Worm (Caenorhabditis elegans) whole organism, L4 larva: Measurements from ENCODE around the gene cdd-2.

Experiments used
- D1046.2 ChIP-seq: fragments of 200-800 bp; sonication (Bioruptor generic); IDR thresholded peaks from 2 replicates; pipeline ENCODE4 v1.3.6; 2022; ENCODE audit warnings: missing genetic modification characterization, missing compliant biosample characterization
- F44E2.7 ChIP-seq: fragments of 200-800 bp; sonication (Bioruptor generic); IDR thresholded peaks from 2 replicates; pipeline ENCODE4 v2.1.2; 2022; ENCODE audit warnings: missing genetic modification characterization, missing compliant biosample characterization
- F49E8.2 ChIP-seq: sonication (generic microtip); optimal IDR thresholded peaks from 2 replicates; lab custom pipeline; 2016; ENCODE audit warnings: missing compliant biosample characterization, mild to moderate bottlenecking, missing genetic modification characterization, borderline replicate concordance
- R02D3.7 ChIP-seq: fragments of 150-350 bp; sonication (generic microtip); optimal IDR thresholded peaks from 3 replicates; lab custom pipeline; 2014; ENCODE audit warnings: missing biosample characterization, missing genetic modification characterization
- T20F7.1 ChIP-seq: fragments of 200-800 bp; sonication (Bioruptor generic); optimal IDR thresholded peaks from 2 replicates; lab custom pipeline; 2018; ENCODE audit warnings: mild to moderate bottlenecking, missing genetic modification characterization, missing compliant biosample characterization
- Y105C5A.15 ChIP-seq: fragments of 200-800 bp; sonication (Bioruptor generic); IDR thresholded peaks from 2 replicates; pipeline ENCODE4 v1.3.6; 2022; ENCODE audit warnings: missing genetic modification characterization, missing compliant biosample characterization
- Y48G9A.11 ChIP-seq: fragments of 200-800 bp; sonication (Bioruptor generic); IDR thresholded peaks from 2 replicates; pipeline ENCODE4 v1.3.6; 2022; ENCODE audit warnings: missing genetic modification reagents, missing genetic modification characterization, missing compliant biosample characterization
- Y5F2A.4 ChIP-seq: fragments of 200-800 bp; sonication (Bioruptor generic); optimal IDR thresholded peaks from 2 replicates; lab custom pipeline; 2018; ENCODE audit warnings: mild to moderate bottlenecking, missing genetic modification characterization, missing compliant biosample characterization
- ceh-20 ChIP-seq: fragments of 200-800 bp; sonication (Bioruptor generic); IDR thresholded peaks from 2 replicates; pipeline ENCODE4 v1.3.6; 2022; ENCODE audit warnings: missing genetic modification reagents, missing genetic modification characterization, missing compliant biosample characterization
- ceh-28 ChIP-seq: fragments of 150-350 bp; optimal IDR thresholded peaks from 2 replicates; lab custom pipeline; 2014; ENCODE audit warnings: missing biosample characterization, missing genetic modification reagents, missing genetic modification characterization
- ceh-44 ChIP-seq: fragments of 200-800 bp; sonication (Bioruptor generic); IDR thresholded peaks from 2 replicates; pipeline ENCODE4 v1.3.6; 2022; ENCODE audit warnings: missing genetic modification reagents, missing genetic modification characterization, missing compliant biosample characterization
- cey-2 ChIP-seq: sonication (generic microtip); optimal IDR thresholded peaks from 3 replicates; lab custom pipeline; 2017; ENCODE audit warnings: missing genetic modification characterization, mild to moderate bottlenecking, missing compliant biosample characterization, antibody characterized with exemption, borderline replicate concordance; ENCODE audit not compliant: insufficient read depth
- daf-16 ChIP-seq, 3 experiments: sonication (generic microtip); optimal IDR thresholded peaks; 2 replicates each; lab custom pipeline; 2016 to 2017; ENCODE audit warnings: missing genetic modification characterization in 3 of 3, missing genetic modification reagents in 3 of 3, mild to moderate bottlenecking in 2 of 3, missing compliant biosample characterization in 2 of 3, missing biosample characterization in 1 of 3, moderate library complexity in 1 of 3
- dmd-6 ChIP-seq: fragments of 200-800 bp; sonication (Bioruptor generic); IDR thresholded peaks from 2 replicates; pipeline ENCODE4 v1.3.6; 2022; ENCODE audit warnings: missing genetic modification reagents, missing genetic modification characterization, missing compliant biosample characterization
- dmd-8 ChIP-seq: fragments of 200-800 bp; sonication (Bioruptor generic); IDR thresholded peaks from 2 replicates; pipeline ENCODE4 v1.3.6; 2022; ENCODE audit warnings: missing genetic modification characterization, missing compliant biosample characterization
- dmd-9 ChIP-seq: fragments of 200-800 bp; sonication (Bioruptor generic); IDR thresholded peaks from 2 replicates; pipeline ENCODE4 v1.3.6; 2022; ENCODE audit warnings: missing genetic modification reagents, missing genetic modification characterization, missing compliant biosample characterization
- dpl-1 ChIP-seq: fragments of 150-350 bp; optimal IDR thresholded peaks from 2 replicates; lab custom pipeline; 2014; ENCODE audit warnings: missing biosample characterization, missing genetic modification reagents, missing genetic modification characterization
- duxl-1 ChIP-seq: sonication (generic microtip); optimal IDR thresholded peaks from 2 replicates; lab custom pipeline; 2016; ENCODE audit warnings: mild to moderate bottlenecking, missing genetic modification characterization, moderate library complexity, missing compliant biosample characterization; ENCODE audit not compliant: poor library complexity
- fkh-10 ChIP-seq: fragments of 150-350 bp; optimal IDR thresholded peaks from 2 replicates; lab custom pipeline; 2014; ENCODE audit warnings: missing biosample characterization, missing genetic modification reagents, missing genetic modification characterization
- hif-1 ChIP-seq, 2 experiments: sonication (generic microtip); optimal IDR thresholded peaks; 2 replicates each; lab custom pipeline; 2016 to 2017; ENCODE audit warnings: missing compliant biosample characterization in 2 of 2, missing genetic modification characterization in 2 of 2, missing genetic modification reagents in 2 of 2, missing genotype in 2 of 2, mild to moderate bottlenecking in 1 of 2
- hlh-11 ChIP-seq: fragments of 200-800 bp; sonication (Bioruptor generic); optimal IDR thresholded peaks from 2 replicates; lab custom pipeline; 2018; ENCODE audit warnings: mild to moderate bottlenecking, missing genetic modification characterization, missing compliant biosample characterization
- hlh-30 ChIP-seq: sonication (generic microtip); optimal IDR thresholded peaks from 2 replicates; lab custom pipeline; 2017; ENCODE audit warnings: antibody characterized with exemption, mild to moderate bottlenecking, missing genetic modification characterization, missing compliant biosample characterization; ENCODE audit not compliant: insufficient read depth
- jun-1 ChIP-seq: fragments of 150-350 bp; optimal IDR thresholded peaks from 2 replicates; lab custom pipeline; 2014; ENCODE audit warnings: missing biosample characterization, missing genetic modification reagents, missing genetic modification characterization
- lim-7 ChIP-seq: fragments of 200-800 bp; sonication (Bioruptor generic); IDR thresholded peaks from 2 replicates; pipeline ENCODE4 v1.3.6; 2022; ENCODE audit warnings: missing genetic modification characterization, missing compliant biosample characterization
- lin-1 ChIP-seq: fragments of 200-800 bp; sonication (Bioruptor generic); IDR thresholded peaks from 2 replicates; pipeline ENCODE4 v1.3.6; 2022; ENCODE audit warnings: missing genetic modification reagents, missing genetic modification characterization, missing compliant biosample characterization
- lin-15B ChIP-seq: fragments of 150-350 bp; sonication (generic microtip); optimal IDR thresholded peaks from 3 replicates; lab custom pipeline; 2014; ENCODE audit warnings: missing biosample characterization, missing genetic modification characterization
- lin-38 ChIP-seq: fragments of 200-800 bp; sonication (Bioruptor generic); IDR thresholded peaks from 2 replicates; pipeline ENCODE4 v1.3.6; 2022; ENCODE audit warnings: missing genetic modification reagents, missing genetic modification characterization, missing compliant biosample characterization
- lin-39 ChIP-seq: fragments of 150-350 bp; optimal IDR thresholded peaks from 2 replicates; lab custom pipeline; 2014; ENCODE audit warnings: missing biosample characterization, missing genetic modification reagents, missing genetic modification characterization
- lsy-2 ChIP-seq, 2 experiments: fragments of 150-350 bp in 1 of 2; sonication (generic microtip) in 1 of 2; optimal IDR thresholded peaks; 2 replicates each; lab custom pipeline; 2014 to 2017; ENCODE audit warnings: missing biosample characterization in 2 of 2, missing genetic modification characterization in 2 of 2
- madf-5 ChIP-seq, 2 experiments: fragments of 200-800 bp; sonication (Bioruptor generic); IDR thresholded peaks; 2 replicates each; pipeline ENCODE4 v1.3.6; 2022; ENCODE audit warnings: missing compliant biosample characterization in 2 of 2, missing genetic modification characterization in 2 of 2
- mdl-1 ChIP-seq, 2 experiments: fragments of 150-350 bp in 1 of 2; sonication (generic microtip) in 1 of 2; optimal IDR thresholded peaks; 2 replicates each; lab custom pipeline; 2014 to 2017; ENCODE audit warnings: missing biosample characterization in 2 of 2, missing genetic modification characterization in 2 of 2
- mdt-29 ChIP-seq: fragments of 200-800 bp; sonication (Bioruptor generic); IDR thresholded peaks from 2 replicates; pipeline ENCODE4 v1.3.6; 2022; ENCODE audit warnings: missing genetic modification reagents, missing genetic modification characterization, missing compliant biosample characterization
- mep-1 ChIP-seq: fragments of 150-350 bp; sonication (generic microtip); optimal IDR thresholded peaks from 3 replicates; lab custom pipeline; 2014; ENCODE audit warnings: missing biosample characterization, missing genetic modification characterization
- mxl-2 ChIP-seq: fragments of 200-800 bp; sonication (Bioruptor generic); conservative IDR thresholded peaks from 2 replicates; pipeline ENCODE4 v1.3.6; 2022; ENCODE audit warnings: missing genetic modification reagents, missing genetic modification characterization, missing compliant biosample characterization
- mxl-3 ChIP-seq: fragments of 200-800 bp; sonication (Bioruptor generic); optimal IDR thresholded peaks from 2 replicates; lab custom pipeline; 2018; ENCODE audit warnings: mild to moderate bottlenecking, missing genetic modification characterization, missing compliant biosample characterization
- nhr-102 ChIP-seq: sonication (generic microtip); optimal IDR thresholded peaks from 2 replicates; lab custom pipeline; 2016; ENCODE audit warnings: mild to moderate bottlenecking, missing genetic modification characterization, moderate library complexity, missing compliant biosample characterization
- nhr-11 ChIP-seq: fragments of 150-350 bp; optimal IDR thresholded peaks from 2 replicates; lab custom pipeline; 2014; ENCODE audit warnings: missing biosample characterization, missing genetic modification characterization
- nhr-41 ChIP-seq: fragments of 200-800 bp; sonication (Bioruptor generic); IDR thresholded peaks from 2 replicates; pipeline ENCODE4 v1.3.6; 2022; ENCODE audit warnings: missing genetic modification reagents, missing genetic modification characterization, missing compliant biosample characterization
- nhr-42 ChIP-seq: fragments of 200-800 bp; sonication (Bioruptor generic); IDR thresholded peaks from 2 replicates; pipeline ENCODE4 v1.3.6; 2022; ENCODE audit warnings: missing genetic modification characterization, missing compliant biosample characterization
- nhr-6 ChIP-seq: fragments of 150-350 bp; optimal IDR thresholded peaks from 2 replicates; lab custom pipeline; 2014; ENCODE audit warnings: missing biosample characterization, missing genetic modification characterization
- nhr-77 ChIP-seq: fragments of 150-350 bp; optimal IDR thresholded peaks from 2 replicates; lab custom pipeline; 2014; ENCODE audit warnings: missing biosample characterization, missing genetic modification characterization
- pqm-1 ChIP-seq: sonication (generic microtip); optimal IDR thresholded peaks from 2 replicates; lab custom pipeline; 2017; ENCODE audit warnings: missing biosample characterization, missing genetic modification characterization
- sdz-12 ChIP-seq: fragments of 200-800 bp; sonication (Bioruptor generic); optimal IDR thresholded peaks from 2 replicates; lab custom pipeline; 2018; ENCODE audit warnings: mild to moderate bottlenecking, missing genetic modification characterization, missing compliant biosample characterization
- skn-1 ChIP-seq: fragments of 150-350 bp; optimal IDR thresholded peaks from 2 replicates; lab custom pipeline; 2014; ENCODE audit warnings: missing biosample characterization, missing genetic modification characterization
- snpc-4 ChIP-seq: fragments of 150-350 bp; optimal IDR thresholded peaks from 2 replicates; lab custom pipeline; 2014; ENCODE audit warnings: missing biosample characterization, missing genetic modification characterization
- tag-97 ChIP-seq: fragments of 200-800 bp; sonication (Bioruptor generic); IDR thresholded peaks from 2 replicates; pipeline ENCODE4 v1.3.6; 2022; ENCODE audit warnings: missing genetic modification characterization, missing compliant biosample characterization
- unc-39 ChIP-seq: sonication (generic microtip); optimal IDR thresholded peaks from 2 replicates; lab custom pipeline; 2017; ENCODE audit warnings: missing biosample characterization, missing genetic modification characterization
- zfp-2 ChIP-seq: sonication (generic microtip); optimal IDR thresholded peaks from 2 replicates; lab custom pipeline; 2016; ENCODE audit warnings: mild to moderate bottlenecking, missing genetic modification characterization, missing compliant biosample characterization
- ztf-11 ChIP-seq: fragments of 150-350 bp; optimal IDR thresholded peaks from 2 replicates; lab custom pipeline; 2014; ENCODE audit warnings: missing biosample characterization, missing genetic modification characterization

cdd-2 gene

ce11 chrIV:7507841-7508509 lies 39.7 kb downstream of the cdd-2 start, which contains the start of the genes vdac-1 and R05G6.5 (continued):
- TF ChIP-seq R02D3.7 (tag; lab: Kevin White, UChicago) (no peak), mxl-3 (peak; percentile 99), nhr-6 (peak; percentile 89), dmd-9 (no peak), T20F7.1 (peak; percentile 88), dpl-1 (GFP tag; lab: Kevin White, UChicago) (peak; percentile 89), unc-39 (no peak), Y48G9A.11 (GFP tag; lab: Robert Waterston, UW) (no peak), Y105C5A.15 (GFP tag; lab: Robert Waterston, UW) (no peak), mdt-29 (no peak), dmd-6 (GFP tag; lab: Robert Waterston, UW) (peak; percentile 88), mxl-2 (no peak), lim-7 (GFP tag; lab: Robert Waterston, UW) (peak; percentile 13; the same call in 1 of the 2 replicates), pqm-1 (tag; lab: Kevin White, UChicago) (peak; percentile 83), hif-1 (tag; optimal IDR thresholded peaks at IDR 0.05; lab: Kevin White, UChicago) (peak; percentile 3 to 63), madf-5 (GFP tag; IDR thresholded peaks at IDR 0.05; lab: Robert Waterston, UW) (0 out of 4 replicates have a peak, but pooled peaks of 1 of the 2 experiments have one; percentile 51), lsy-2 (tag; optimal IDR thresholded peaks at IDR 0.05; lab: Kevin White, UChicago) (peak; percentile 69 to 81), mep-1 (tag; lab: Kevin White, UChicago) (peak; percentile 91), sdz-12 (GFP tag; lab: Kevin White, UChicago) (no peak), hlh-11 (peak; percentile 95), mdl-1 (tag; optimal IDR thresholded peaks at IDR 0.05; lab: Kevin White, UChicago) (peak in 1 of 2 experiments; percentile 78), lin-39 (tag; lab: Kevin White, UChicago) (no peak), snpc-4 (no peak), zfp-2 (tag; lab: Kevin White, UChicago) (no peak), D1046.2 (no peak), ztf-11 (tag; lab: Kevin White, UChicago) (no peak), hlh-30 (tag; lab: Kevin White, UChicago) (peak; percentile 92), nhr-41 (peak; percentile 49; the same call in 1 of the 2 replicates), fkh-10 (peak; percentile 39), nhr-77 (tag; lab: Kevin White, UChicago) (peak; percentile 90), nhr-42 (peak; percentile 71; the same call in 1 of the 2 replicates), cey-2 (no peak), daf-16 (GFP tag; optimal IDR thresholded peaks at IDR 0.05; lab: Kevin White, UChicago) (peak in 1 of 2 experiments; percentile 2), daf-16 (tag; optimal IDR thresholded peaks at IDR 0.05; lab: Kevin White, UChicago) (peak; percentile 73), nhr-102 (tag; lab: Kevin White, UChicago) (peak; percentile 60), dmd-8 (GFP tag; lab: Robert Waterston, UW) (peak; percentile 73; the same call in 1 of the 2 replicates), skn-1 (no peak), lin-38 (peak; percentile 67), lin-1 (GFP tag; lab: Robert Waterston, UW) (peak; percentile 65; the same call in 1 of the 2 replicates), ceh-44 (GFP tag; lab: Robert Waterston, UW) (no peak), lin-15B (tag; lab: Kevin White, UChicago) (no peak), tag-97 (GFP tag; lab: Robert Waterston, UW) (no peak), jun-1 (tag; lab: Kevin White, UChicago) (no peak), nhr-11 (tag; lab: Kevin White, UChicago) (peak; percentile 75), Y5F2A.4 (GFP tag; lab: Kevin White, UChicago) (no peak), ceh-28 (tag; lab: Kevin White, UChicago) (no peak), F44E2.7 (0 out of 2 replicates have a peak, but pooled peaks have one; percentile 21), F49E8.2 (tag; lab: Kevin White, UChicago) (no peak), ceh-20 (GFP tag; lab: Robert Waterston, UW) (peak; percentile 84), duxl-1 (peak; percentile 16)
